Fruit fly (Drosophila melanogaster) whole organism, adult: ENCODE data around the gene CG14721.

Source experiments
- CG11617 ChIP-seq: fragments of 200-800 bp; sonication (Bioruptor generic); optimal IDR thresholded peaks from 2 replicates; lab custom pipeline; 2017; ENCODE audit warnings: mild to moderate bottlenecking, missing biosample characterization, missing genetic modification reagents, missing genetic modification characterization
- CG12768 ChIP-seq: fragments of 200-800 bp; sonication (Bioruptor generic); optimal IDR thresholded peaks from 2 replicates; lab custom pipeline; 2017; ENCODE audit warnings: missing biosample characterization, missing genetic modification characterization, mild to moderate bottlenecking, moderate library complexity, missing genetic modification reagents
- CG14711 ChIP-seq: fragments of 200-800 bp; sonication (Bioruptor generic); optimal IDR thresholded peaks from 2 replicates; lab custom pipeline; 2018; ENCODE audit warnings: missing biosample characterization, mild to moderate bottlenecking, missing genetic modification characterization, moderate library complexity
- CG1620 ChIP-seq: fragments of 200-800 bp; sonication (Bioruptor generic); optimal IDR thresholded peaks from 2 replicates; lab custom pipeline; 2016; ENCODE audit warnings: missing biosample characterization, missing genetic modification characterization
- CG33017 ChIP-seq: fragments of 200-800 bp; sonication (Bioruptor generic); optimal IDR thresholded peaks from 2 replicates; lab custom pipeline; 2018; ENCODE audit warnings: missing biosample characterization, mild to moderate bottlenecking, missing genetic modification characterization, moderate library complexity
- CG5204 ChIP-seq: fragments of 200-800 bp; sonication (Bioruptor generic); optimal IDR thresholded peaks from 2 replicates; lab custom pipeline; 2016; ENCODE audit warnings: missing biosample characterization, missing genetic modification characterization
- CG7045 ChIP-seq: fragments of 200-800 bp; sonication (Bioruptor generic); optimal IDR thresholded peaks from 2 replicates; lab custom pipeline; 2017; ENCODE audit warnings: missing biosample characterization, mild to moderate bottlenecking, missing genetic modification characterization
- CG7101 ChIP-seq: fragments of 200-800 bp; sonication (Bioruptor generic); optimal IDR thresholded peaks from 2 replicates; lab custom pipeline; 2018; ENCODE audit warnings: missing biosample characterization, mild to moderate bottlenecking, missing genetic modification characterization, moderate library complexity
- Clk ChIP-seq: fragments of 200-800 bp; sonication (Bioruptor generic); optimal IDR thresholded peaks from 2 replicates; lab custom pipeline; 2017; ENCODE audit warnings: missing biosample characterization, missing genetic modification characterization
- Crg-1 ChIP-seq: fragments of 200-800 bp; sonication (Bioruptor generic); optimal IDR thresholded peaks from 2 replicates; lab custom pipeline; 2016; ENCODE audit warnings: missing biosample characterization, missing genetic modification characterization
- Hr96 ChIP-seq: fragments of 200-800 bp; sonication (Bioruptor generic); optimal IDR thresholded peaks from 2 replicates; lab custom pipeline; 2016; ENCODE audit warnings: missing biosample characterization, missing genetic modification characterization
- Mnt ChIP-seq: fragments of 200-800 bp; sonication (Bioruptor generic); optimal IDR thresholded peaks from 2 replicates; lab custom pipeline; 2016; ENCODE audit warnings: missing biosample characterization, mild to moderate bottlenecking, missing genetic modification characterization
- bab1 ChIP-seq: fragments of 200-800 bp; sonication (Bioruptor generic); optimal IDR thresholded peaks from 3 replicates; lab custom pipeline; 2019; ENCODE audit warnings: missing biosample characterization, mild to moderate bottlenecking, missing genetic modification characterization, moderate library complexity
- cic ChIP-seq: fragments of 200-800 bp; sonication (Bioruptor generic); optimal IDR thresholded peaks from 2 replicates; lab custom pipeline; 2017; ENCODE audit warnings: missing biosample characterization, mild to moderate bottlenecking, missing genetic modification characterization, moderate library complexity
- cnc ChIP-seq, 2 experiments: fragments of >200 bp; optimal IDR thresholded peaks; 2 replicates each; lab custom pipeline; 2017
- kay ChIP-seq: fragments of 200-800 bp; sonication (Bioruptor generic); peaks from one replicate; lab custom pipeline; 2016; ENCODE audit warnings: missing biosample characterization, missing genetic modification characterization, borderline replicate concordance
- ovo ChIP-seq: fragments of 200-800 bp; sonication (Bioruptor generic); optimal IDR thresholded peaks from 2 replicates; lab custom pipeline; 2016; ENCODE audit warnings: missing biosample characterization, missing genetic modification characterization
- pad ChIP-seq: fragments of 200-800 bp; sonication (Bioruptor generic); optimal IDR thresholded peaks from 3 replicates; lab custom pipeline; 2017; ENCODE audit warnings: missing biosample characterization, missing genetic modification characterization, mild to moderate bottlenecking, moderate library complexity, missing genetic modification reagents
- tj ChIP-seq: fragments of 200-800 bp; sonication (Bioruptor generic); optimal IDR thresholded peaks from 3 replicates; lab custom pipeline; 2017; ENCODE audit warnings: missing biosample characterization, mild to moderate bottlenecking, missing genetic modification characterization, moderate library complexity
- toe ChIP-seq: fragments of 200-800 bp; sonication (Bioruptor generic); optimal IDR thresholded peaks from 2 replicates; lab custom pipeline; 2016; ENCODE audit warnings: missing biosample characterization, missing genetic modification characterization

CG14721 gene

DNA sequence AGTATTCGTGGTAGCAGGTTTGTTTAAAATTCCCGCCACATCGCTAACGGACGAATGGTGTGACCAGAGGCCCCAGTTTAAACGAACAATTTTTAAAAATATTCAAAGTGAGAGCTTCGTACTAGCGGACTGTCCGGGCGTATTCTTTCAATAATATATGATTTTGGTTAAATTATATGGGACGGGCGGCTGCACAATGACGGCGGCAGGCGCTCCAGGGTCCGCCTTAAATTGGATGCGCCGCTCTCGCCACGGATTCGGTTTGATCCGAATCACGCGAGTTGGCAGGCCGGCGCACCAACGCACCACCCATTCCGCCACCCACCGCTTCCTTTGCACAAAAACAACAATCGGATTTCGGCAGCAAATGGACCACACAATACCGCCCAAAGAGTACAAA is at the start of gene CG14721:
TSS of gene CG14721 (plus strand) at position 111 of the 400 bp plus-strand sequence.
- TF ChIP-seq ovo (GFP tag; lab: Kevin White, UChicago) (no peak), CG7045 (GFP tag; lab: Kevin White, UChicago) (peak; percentile 4), toe (GFP tag; lab: Kevin White, UChicago) (no peak), CG1620 (peak; percentile 5), CG14711 (tag; lab: Kevin White, UChicago) (peak; percentile 7), CG33017 (tag; lab: Kevin White, UChicago) (no peak), bab1 (peak; percentile 61), Crg-1 (GFP tag; lab: Kevin White, UChicago) (no peak), CG11617 (peak; percentile 14), cnc (optimal IDR thresholded peaks at IDR 0.05; lab: Kevin White, UChicago) (no peak), Mnt (GFP tag; lab: Kevin White, UChicago) (peak; percentile 50), Hr96 (GFP tag; lab: Kevin White, UChicago) (no peak)

DNA sequence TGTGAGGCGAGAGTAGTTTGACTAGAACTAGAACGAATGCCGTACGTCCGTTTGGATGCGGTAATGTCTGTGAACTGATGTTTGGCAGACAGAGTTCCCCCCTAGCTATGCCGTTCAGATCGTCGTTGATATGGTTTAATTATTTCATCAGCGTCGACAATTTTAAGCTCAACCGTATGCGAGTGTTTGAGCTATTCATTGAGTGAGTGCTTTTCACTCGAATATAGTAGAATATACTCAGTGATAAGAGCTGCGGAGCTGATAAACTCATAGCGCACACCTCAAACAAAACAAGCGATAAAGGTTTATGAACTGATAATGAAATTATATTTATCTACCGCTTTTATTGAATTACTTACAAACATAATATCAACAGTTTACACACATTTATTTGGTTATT is 47.2 kb upstream of the CG14721 start, which contains the start of gene CG6834:
TSS of gene CG6834 (minus strand) at position 79 of the 400 bp plus-strand sequence.
- peak; percentile 20 for TF ChIP-seq CG7101 (tag; lab: Kevin White, UChicago)
- peak; percentile 1 for TF ChIP-seq cic (GFP tag; lab: Kevin White, UChicago)
- TF ChIP-seq CG33017 (tag; lab: Kevin White, UChicago) = peak; percentile 24
- no peak for TF ChIP-seq Hr96 (GFP tag; lab: Kevin White, UChicago)
- peak; percentile 64 for TF ChIP-seq kay (GFP tag; lab: Kevin White, UChicago)

dm6 chr3R:11689900-11690299 is 45.3 kb upstream of the CG14721 start, which contains the start of gene CG6908:
CG6908 (minus strand) TSS chr3R:11690051.
- TF ChIP-seq Mnt (GFP tag; lab: Kevin White, UChicago) = peak; percentile 65
- no peak for TF ChIP-seq CG14711 (tag; lab: Kevin White, UChicago)
- no peak for TF ChIP-seq CG5204 (GFP tag; lab: Kevin White, UChicago)
- no peak for TF ChIP-seq CG7045 (GFP tag; lab: Kevin White, UChicago)
- peak; percentile 52 for TF ChIP-seq CG12768 (GFP tag; lab: Kevin White, UChicago)
- no peak for TF ChIP-seq tj (GFP tag; lab: Kevin White, UChicago)
- peak; percentile 88 to 99 for TF ChIP-seq cnc (optimal IDR thresholded peaks at IDR 0.05; lab: Kevin White, UChicago)
- peak; percentile 96 for TF ChIP-seq pad (GFP tag; lab: Kevin White, UChicago)
- peak; percentile 33 for TF ChIP-seq kay (GFP tag; lab: Kevin White, UChicago)
- TF ChIP-seq CG33017 (tag; lab: Kevin White, UChicago) = peak; percentile 42
- TF ChIP-seq bab1 = no peak
- no peak for TF ChIP-seq toe (GFP tag; lab: Kevin White, UChicago)
- TF ChIP-seq ovo (GFP tag; lab: Kevin White, UChicago) = no peak
- TF ChIP-seq cic (GFP tag; lab: Kevin White, UChicago) = peak; percentile 86
- TF ChIP-seq Hr96 (GFP tag; lab: Kevin White, UChicago) = no peak
- TF ChIP-seq CG11617 = no peak
- TF ChIP-seq Clk = no peak
- no peak for TF ChIP-seq CG1620
- TF ChIP-seq CG7101 (tag; lab: Kevin White, UChicago) = no peak
- no peak for TF ChIP-seq Crg-1 (GFP tag; lab: Kevin White, UChicago)

- no peak for TF ChIP-seq CG33017 (tag; lab: Kevin White, UChicago)
- TF ChIP-seq CG12768 (GFP tag; lab: Kevin White, UChicago) = no peak
- TF ChIP-seq CG7101 (tag; lab: Kevin White, UChicago) = no peak
- TF ChIP-seq Mnt (GFP tag; lab: Kevin White, UChicago) = no peak
- no peak for TF ChIP-seq Crg-1 (GFP tag; lab: Kevin White, UChicago)
These were observed 44.3 kb upstream of the CG14721 start for dm6 chr3R:11690857-11691471.

dm6 chr3R:11691747-11692146 is 43.5 kb upstream of the CG14721 start, which contains the start of gene CG18765:
CG18765 (minus strand) TSS chr3R:11691799.
- no peak for TF ChIP-seq CG5204 (GFP tag; lab: Kevin White, UChicago)

DNA sequence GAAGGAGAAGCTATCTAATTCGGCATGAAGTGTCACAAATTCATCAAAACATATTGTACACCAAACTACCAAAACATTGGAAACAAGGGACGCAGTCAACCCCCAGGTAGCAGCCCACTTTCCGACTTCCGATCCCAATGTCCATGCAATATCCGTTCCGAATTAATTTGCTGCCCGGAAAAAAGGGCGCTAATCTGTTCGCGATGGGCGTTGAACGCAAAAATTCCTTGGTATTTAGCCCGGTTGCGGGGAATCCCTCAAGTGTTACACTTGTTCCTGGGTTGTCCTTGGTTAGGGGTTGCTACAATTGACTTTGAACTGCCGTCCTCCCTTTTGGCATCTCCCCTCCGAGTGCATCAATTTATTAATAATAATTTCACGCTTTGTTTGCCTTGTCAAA is 42.7 kb upstream of the CG14721 start:
- TF ChIP-seq CG11617 = no peak
- no peak for TF ChIP-seq CG12768 (GFP tag; lab: Kevin White, UChicago)
- TF ChIP-seq Hr96 (GFP tag; lab: Kevin White, UChicago) = no peak
- no peak for TF ChIP-seq tj (GFP tag; lab: Kevin White, UChicago)
- no peak for TF ChIP-seq toe (GFP tag; lab: Kevin White, UChicago)
- TF ChIP-seq pad (GFP tag; lab: Kevin White, UChicago) = no peak
- no peak for TF ChIP-seq cic (GFP tag; lab: Kevin White, UChicago)
- no peak for TF ChIP-seq kay (GFP tag; lab: Kevin White, UChicago)
- TF ChIP-seq Mnt (GFP tag; lab: Kevin White, UChicago) = no peak
- no peak for TF ChIP-seq bab1
- TF ChIP-seq CG14711 (tag; lab: Kevin White, UChicago) = no peak
- no peak for TF ChIP-seq CG33017 (tag; lab: Kevin White, UChicago)
- TF ChIP-seq CG5204 (GFP tag; lab: Kevin White, UChicago) = no peak
- TF ChIP-seq Crg-1 (GFP tag; lab: Kevin White, UChicago) = no peak
- TF ChIP-seq ovo (GFP tag; lab: Kevin White, UChicago) = no peak
- no peak for TF ChIP-seq Clk
- no peak for TF ChIP-seq CG1620
